Worm (Caenorhabditis elegans): Measurements from ENCODE around the gene F37A4.5.

- TF ChIP-seq ama-1 (optimal IDR thresholded peaks at IDR 0.05) (no peak), ets-7 (tag; optimal IDR thresholded peaks at IDR 0.05) (no peak), flt-1 (GFP tag; IDR thresholded peaks at IDR 0.05) (no peak), scrt-1 (GFP tag; IDR thresholded peaks at IDR 0.05) (no peak), hmg-4 (GFP tag; optimal IDR thresholded peaks at IDR 0.05) (no peak), hnd-1 (tag; optimal IDR thresholded peaks at IDR 0.05) (no peak), B0310.2 (tag; optimal IDR thresholded peaks at IDR 0.05) (no peak), tra-4 (tag; optimal IDR thresholded peaks at IDR 0.05) (no peak), ceh-36 (tag; optimal IDR thresholded peaks at IDR 0.05) (no peak)
Observed at ce11 chrIII:6695189-6695588, 16.5 kb upstream of the F37A4.5 start.
